Fruit fly (Drosophila melanogaster) whole organism, pupa: ENCODE data around the gene Prx1.

Experiments
- CG10348 ChIP-seq: fragments of 200-800 bp; sonication (Bioruptor generic); IDR thresholded peaks from 2 replicates; pipeline ENCODE4 v1.3.6; 2022; ENCODE audit warnings: missing biosample characterization, missing genetic modification characterization
- CG12605 ChIP-seq: fragments of 200-800 bp; sonication (Bioruptor generic); IDR thresholded peaks from 2 replicates; pipeline ENCODE4 v1.3.6; 2022; ENCODE audit warnings: missing biosample characterization, missing genetic modification characterization
- CG13204 ChIP-seq: fragments of 200-800 bp; sonication (Bioruptor generic); optimal IDR thresholded peaks from 2 replicates; lab custom pipeline; 2018; ENCODE audit warnings: missing biosample characterization, mild to moderate bottlenecking, missing genetic modification characterization, moderate library complexity
- CG14655 ChIP-seq: fragments of 200-800 bp; sonication (Bioruptor generic); optimal IDR thresholded peaks from 3 replicates; lab custom pipeline; 2017; ENCODE audit warnings: mild to moderate bottlenecking, missing biosample characterization, missing genetic modification reagents, missing genetic modification characterization
- CG15710 ChIP-seq: fragments of 200-800 bp; sonication (Bioruptor generic); optimal IDR thresholded peaks from 2 replicates; lab custom pipeline; 2018; ENCODE audit warnings: missing biosample characterization, mild to moderate bottlenecking, missing genetic modification characterization, moderate library complexity
- CG9948 ChIP-seq: fragments of 200-800 bp; sonication (Bioruptor generic); optimal IDR thresholded peaks from 2 replicates; lab custom pipeline; 2018; ENCODE audit warnings: missing biosample characterization, mild to moderate bottlenecking, missing genetic modification characterization, moderate library complexity
- D1 ChIP-seq: fragments of 200-800 bp; sonication (Bioruptor generic); optimal IDR thresholded peaks from 2 replicates; lab custom pipeline; 2018; ENCODE audit warnings: missing biosample characterization, mild to moderate bottlenecking, missing genetic modification characterization, moderate library complexity
- EcR ChIP-seq: fragments of 200-800 bp; sonication (Bioruptor generic); optimal IDR thresholded peaks from 3 replicates; lab custom pipeline; 2019; ENCODE audit warnings: missing biosample characterization, missing genetic modification characterization, mild to moderate bottlenecking, moderate library complexity, missing genetic modification reagents
- Pif1A ChIP-seq: fragments of 200-800 bp; sonication (Bioruptor generic); optimal IDR thresholded peaks from 3 replicates; lab custom pipeline; 2016; ENCODE audit warnings: missing biosample characterization, missing genetic modification characterization
- Pif1B ChIP-seq: fragments of 200-800 bp; sonication (Bioruptor generic); optimal IDR thresholded peaks from 3 replicates; lab custom pipeline; 2016; ENCODE audit warnings: missing biosample characterization, missing genetic modification characterization
- Snoo ChIP-seq: fragments of 200-800 bp; sonication (Bioruptor generic); optimal IDR thresholded peaks from 3 replicates; lab custom pipeline; 2017; ENCODE audit warnings: missing biosample characterization, mild to moderate bottlenecking, missing genetic modification characterization, inconsistent platforms
- gl ChIP-seq: fragments of 200-800 bp; sonication (Bioruptor generic); optimal IDR thresholded peaks from 2 replicates; lab custom pipeline; 2018; ENCODE audit warnings: missing biosample characterization, mild to moderate bottlenecking, missing genetic modification characterization
- rn ChIP-seq: fragments of 200-800 bp; sonication (Bioruptor generic); IDR thresholded peaks from 2 replicates; pipeline ENCODE4 v1.3.6; 2022; ENCODE audit warnings: missing biosample characterization, missing genetic modification characterization

- TF ChIP-seq CG10348 (GFP tag; lab: Robert Waterston, UW) = no peak
- TF ChIP-seq gl = no peak
- TF ChIP-seq CG9948 (tag; lab: Kevin White, UChicago) = no peak
- no peak for TF ChIP-seq EcR (GFP tag; lab: Kevin White, UChicago)
- TF ChIP-seq rn (GFP tag; lab: Robert Waterston, UW) = no peak
- TF ChIP-seq CG14655 = no peak
- no peak for TF ChIP-seq CG15710 (tag; lab: Kevin White, UChicago)
- TF ChIP-seq CG12605 (GFP tag; lab: Robert Waterston, UW) = no peak
- TF ChIP-seq CG13204 = no peak
- no peak for TF ChIP-seq Snoo (tag; lab: Kevin White, UChicago)
- no peak for TF ChIP-seq Pif1B (GFP tag; lab: Kevin White, UChicago)
- no peak for TF ChIP-seq D1
- TF ChIP-seq Pif1A = no peak
Measured at dm6 chr3L:15227533-15228124, 20.0 kb downstream of the Prx1 start.
